Worm (Caenorhabditis elegans): Measurements from ENCODE around the gene mrps-26.

- no peak for TF ChIP-seq dao-5 (tag; optimal IDR thresholded peaks at IDR 0.05)
- TF ChIP-seq W03F9.2 (tag; optimal IDR thresholded peaks at IDR 0.05) = no peak
- TF ChIP-seq him-1 (tag; optimal IDR thresholded peaks at IDR 0.05) = no peak
Observed at ce11 chrIII:5201267-5201666, 33.1 kb upstream of the mrps-26 start.

Measured in whole organism, L4/young adult.